Worm (Caenorhabditis elegans) whole organism, L4 larva: Measurements from ENCODE around the gene F57A10.4.

ENCODE experiments used
- ama-1 ChIP-seq: fragments of 150-350 bp; optimal IDR thresholded peaks from 2 replicates; lab custom pipeline; 2014; ENCODE audit warnings: inconsistent platforms, mixed read lengths
- attf-4 ChIP-seq: sonication (generic microtip); optimal IDR thresholded peaks from 3 replicates; lab custom pipeline; 2017; ENCODE audit warnings: missing biosample characterization, missing genetic modification characterization
- dve-1 ChIP-seq: sonication (generic microtip); optimal IDR thresholded peaks from 2 replicates; lab custom pipeline; 2017; ENCODE audit warnings: antibody characterized with exemption, mild to moderate bottlenecking, missing genetic modification characterization, missing compliant biosample characterization; ENCODE audit not compliant: insufficient read depth
- lin-29 ChIP-seq: fragments of 200-800 bp; sonication (Bioruptor generic); IDR thresholded peaks from 2 replicates; pipeline ENCODE4 v1.3.6; 2022; ENCODE audit warnings: missing genetic modification reagents, missing genetic modification characterization, missing compliant biosample characterization
- lin-38 ChIP-seq: fragments of 200-800 bp; sonication (Bioruptor generic); IDR thresholded peaks from 2 replicates; pipeline ENCODE4 v1.3.6; 2022; ENCODE audit warnings: missing genetic modification reagents, missing genetic modification characterization, missing compliant biosample characterization
- lsy-2 ChIP-seq, 2 experiments: fragments of 150-350 bp in 1 of 2; sonication (generic microtip) in 1 of 2; optimal IDR thresholded peaks; 2 replicates each; lab custom pipeline; 2014 to 2017; ENCODE audit warnings: missing biosample characterization in 2 of 2, missing genetic modification characterization in 2 of 2
- mdl-1 ChIP-seq, 2 experiments: fragments of 150-350 bp in 1 of 2; sonication (generic microtip) in 1 of 2; optimal IDR thresholded peaks; 2 replicates each; lab custom pipeline; 2014 to 2017; ENCODE audit warnings: missing biosample characterization in 2 of 2, missing genetic modification characterization in 2 of 2
- mep-1 ChIP-seq: fragments of 150-350 bp; sonication (generic microtip); optimal IDR thresholded peaks from 3 replicates; lab custom pipeline; 2014; ENCODE audit warnings: missing biosample characterization, missing genetic modification characterization
- nhr-111 ChIP-seq: fragments of 200-800 bp; sonication (Bioruptor generic); optimal IDR thresholded peaks from 2 replicates; lab custom pipeline; 2018; ENCODE audit warnings: mild to moderate bottlenecking, missing genetic modification characterization, missing compliant biosample characterization
- unc-39 ChIP-seq: sonication (generic microtip); optimal IDR thresholded peaks from 2 replicates; lab custom pipeline; 2017; ENCODE audit warnings: missing biosample characterization, missing genetic modification characterization
- zip-2 ChIP-seq: fragments of 150-350 bp; optimal IDR thresholded peaks from 2 replicates; lab custom pipeline; 2014; ENCODE audit warnings: missing biosample characterization, missing genetic modification characterization

DNA sequence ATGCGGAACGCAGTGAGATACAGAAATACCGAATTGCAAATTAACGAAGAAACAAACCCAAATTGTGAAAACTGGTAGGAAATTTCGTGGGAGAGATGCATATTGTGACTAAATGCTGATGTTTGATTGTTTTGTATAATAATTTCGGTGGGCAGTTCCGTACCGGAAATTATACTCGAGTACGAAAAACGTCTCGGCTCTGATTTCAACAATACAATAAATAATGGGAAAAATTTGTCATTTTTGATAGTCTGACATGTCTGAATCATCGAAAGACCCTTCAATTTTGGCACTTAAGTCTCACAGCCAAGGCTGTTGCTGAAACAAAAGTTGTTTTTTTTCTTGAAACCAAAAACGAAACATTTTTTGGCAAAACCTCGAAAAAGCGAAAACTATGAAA is 17.2 kb upstream of the F57A10.4 start, which contains the start of gene str-43:
- no peak for TF ChIP-seq zip-2 (tag; lab: Kevin White, UChicago)
- TF ChIP-seq nhr-111: no peak
- no peak for TF ChIP-seq mep-1 (tag; lab: Kevin White, UChicago)
- no peak for TF ChIP-seq unc-39
- TF ChIP-seq dve-1 (tag; lab: Kevin White, UChicago): no peak
- TF ChIP-seq mdl-1 (tag; optimal IDR thresholded peaks at IDR 0.05; lab: Kevin White, UChicago): no peak
- TF ChIP-seq lin-29 (GFP tag; lab: Robert Waterston, UW): no peak
- TF ChIP-seq lsy-2 (tag; optimal IDR thresholded peaks at IDR 0.05; lab: Kevin White, UChicago): no peak
- no peak for TF ChIP-seq ama-1 (lab: Kevin White, UChicago)
- no peak for TF ChIP-seq lin-38 (GFP tag; lab: Robert Waterston, UW)
- TF ChIP-seq attf-4 (tag; lab: Kevin White, UChicago): no peak
